Fruit fly (Drosophila melanogaster) whole organism, embryonic: ENCODE results near the gene Shawn.

ENCODE experiments used
- Awh ChIP-seq: fragments of 200-800 bp; sonication (Bioruptor generic); IDR thresholded peaks from 2 replicates; pipeline ENCODE4, ENCODE4 v1.3.6; 2022; ENCODE audit warnings: missing biosample characterization, missing genetic modification characterization
- CG10274 ChIP-seq: fragments of 200-800 bp; sonication (Bioruptor generic); optimal IDR thresholded peaks from 3 replicates; lab custom pipeline; 2017; ENCODE audit warnings: missing biosample characterization, mild to moderate bottlenecking, missing genetic modification characterization
- CG10321 ChIP-seq: fragments of 200-800 bp; sonication (Bioruptor generic); IDR thresholded peaks from 2 replicates; pipeline ENCODE4 v1.3.6; 2022; ENCODE audit warnings: missing biosample characterization, missing genetic modification characterization
- CG11504 ChIP-seq: fragments of 200-800 bp; sonication (Bioruptor generic); optimal IDR thresholded peaks from 3 replicates; lab custom pipeline; 2019; ENCODE audit warnings: missing biosample characterization, mild to moderate bottlenecking, missing genetic modification characterization, moderate library complexity
- CG11696 ChIP-seq: fragments of 200-800 bp; sonication (Bioruptor generic); IDR thresholded peaks from 2 replicates; pipeline ENCODE4 v1.3.6; 2022; ENCODE audit warnings: missing biosample characterization, missing genetic modification characterization
- CG12155 ChIP-seq: fragments of 200-800 bp; sonication (Bioruptor generic); optimal IDR thresholded peaks from 3 replicates; lab custom pipeline; 2016; ENCODE audit warnings: missing biosample characterization, missing genetic modification characterization
- CG13296 ChIP-seq: fragments of 200-800 bp; sonication (Bioruptor generic); optimal IDR thresholded peaks from 3 replicates; lab custom pipeline; 2018; ENCODE audit warnings: missing biosample characterization, mild to moderate bottlenecking, missing genetic modification characterization
- CG15011 ChIP-seq: fragments of 200-800 bp; sonication (Bioruptor generic); optimal IDR thresholded peaks from 3 replicates; lab custom pipeline; 2018; ENCODE audit warnings: missing biosample characterization, mild to moderate bottlenecking, missing genetic modification characterization
- CG1647 ChIP-seq: fragments of 200-800 bp; sonication (Bioruptor generic); optimal IDR thresholded peaks from 3 replicates; lab custom pipeline; 2016; ENCODE audit warnings: missing biosample characterization, missing genetic modification characterization
- CG17328 ChIP-seq: fragments of 200-800 bp; sonication (Bioruptor generic); IDR thresholded peaks from 2 replicates; pipeline ENCODE4 v1.3.6; 2022; ENCODE audit warnings: missing biosample characterization, missing genetic modification characterization
- CG17829 ChIP-seq: fragments of 200-800 bp; optimal IDR thresholded peaks from 2 replicates; lab custom pipeline; 2019; ENCODE audit warnings: missing biosample characterization, mild to moderate bottlenecking, missing genetic modification characterization, moderate library complexity
- CG18262 ChIP-seq: fragments of 200-800 bp; optimal IDR thresholded peaks from 3 replicates; lab custom pipeline; 2019; ENCODE audit warnings: missing biosample characterization, mild to moderate bottlenecking, missing genetic modification characterization, moderate library complexity
- CG18619 ChIP-seq: fragments of 200-800 bp; sonication (Bioruptor generic); optimal IDR thresholded peaks from 3 replicates; lab custom pipeline; 2017; ENCODE audit warnings: missing biosample characterization, mild to moderate bottlenecking, missing genetic modification characterization
- CG2120 ChIP-seq: fragments of 200-800 bp; sonication (Bioruptor generic); optimal IDR thresholded peaks from 3 replicates; lab custom pipeline; 2016; ENCODE audit warnings: missing biosample characterization, missing genetic modification characterization
- CG4404 ChIP-seq: fragments of 200-800 bp; sonication (Bioruptor generic); IDR thresholded peaks from 2 replicates; pipeline ENCODE4 v1.3.6; 2022; ENCODE audit warnings: missing biosample characterization, missing genetic modification characterization
- CG4707 ChIP-seq: fragments of 200-800 bp; sonication (Bioruptor generic); optimal IDR thresholded peaks from 2 replicates; lab custom pipeline; 2018; ENCODE audit warnings: missing biosample characterization, mild to moderate bottlenecking, missing genetic modification characterization, moderate library complexity
- CG4820 ChIP-seq: fragments of 200-800 bp; sonication (Bioruptor generic); optimal IDR thresholded peaks from 3 replicates; lab custom pipeline; 2016; ENCODE audit warnings: missing biosample characterization, missing genetic modification characterization
- CG5180 ChIP-seq: fragments of 200-800 bp; sonication (Bioruptor generic); optimal IDR thresholded peaks from 3 replicates; lab custom pipeline; 2017; ENCODE audit warnings: missing biosample characterization, missing genetic modification characterization, mild to moderate bottlenecking, moderate library complexity, missing genetic modification reagents
- CG6254 ChIP-seq: fragments of 200-800 bp; sonication (Bioruptor generic); optimal IDR thresholded peaks from 3 replicates; lab custom pipeline; 2017; ENCODE audit warnings: mild to moderate bottlenecking, missing biosample characterization, missing genetic modification reagents, missing genetic modification characterization
- CG7839 ChIP-seq: fragments of 200-800 bp; sonication (Bioruptor generic); optimal IDR thresholded peaks from 3 replicates; lab custom pipeline; 2018; ENCODE audit warnings: missing biosample characterization, mild to moderate bottlenecking, missing genetic modification characterization, moderate library complexity
- CG9817 ChIP-seq: fragments of 200-800 bp; sonication (Bioruptor generic); optimal IDR thresholded peaks from 2 replicates; lab custom pipeline; 2018; ENCODE audit warnings: missing biosample characterization, mild to moderate bottlenecking, missing genetic modification characterization, moderate library complexity
- CG9932 ChIP-seq: fragments of 200-800 bp; sonication (Bioruptor generic); IDR thresholded peaks from 2 replicates; pipeline ENCODE4 v1.3.6; 2022; ENCODE audit warnings: missing biosample characterization, missing genetic modification characterization
- D ChIP-seq, 2 experiments: fragments of 200-800 bp in 1 of 2; fragments of >200 bp in 1 of 2; sonication (Bioruptor generic) in 1 of 2; optimal IDR thresholded peaks; 2 replicates in 1 of 2; 3 replicates in 1 of 2; lab custom pipeline; 2017; ENCODE audit warnings: mild to moderate bottlenecking in 1 of 2, missing biosample characterization in 1 of 2, missing genetic modification characterization in 1 of 2, missing genetic modification reagents in 1 of 2
- Ets65A ChIP-seq: fragments of 200-800 bp; sonication (Bioruptor generic); peaks from one replicate; lab custom pipeline; 2016; ENCODE audit warnings: missing biosample characterization, missing genetic modification characterization
- Fer3 ChIP-seq: fragments of 200-800 bp; sonication (Bioruptor generic); optimal IDR thresholded peaks from 2 replicates; lab custom pipeline; 2018; ENCODE audit warnings: missing biosample characterization, mild to moderate bottlenecking, missing genetic modification characterization, moderate library complexity
- Hmr ChIP-seq: fragments of 200-800 bp; sonication (Bioruptor generic); optimal IDR thresholded peaks from 3 replicates; lab custom pipeline; 2017; ENCODE audit warnings: mild to moderate bottlenecking, missing biosample characterization, missing genetic modification reagents, missing genetic modification characterization
- Hsf ChIP-seq: fragments of 200-800 bp; sonication (Bioruptor generic); optimal IDR thresholded peaks from 3 replicates; lab custom pipeline; 2016; ENCODE audit warnings: missing biosample characterization, missing genetic modification characterization
- Max ChIP-seq: fragments of 200-800 bp; sonication (Bioruptor generic); optimal IDR thresholded peaks from 2 replicates; lab custom pipeline; 2016; ENCODE audit warnings: missing biosample characterization, mild to moderate bottlenecking, missing genetic modification characterization
- Neu2 ChIP-seq: fragments of 200-800 bp; sonication (Bioruptor generic); optimal IDR thresholded peaks from 3 replicates; lab custom pipeline; 2016; ENCODE audit warnings: missing biosample characterization, missing genetic modification characterization, borderline replicate concordance
- Nf-YB ChIP-seq: fragments of 200-800 bp; sonication (Bioruptor generic); optimal IDR thresholded peaks from 3 replicates; lab custom pipeline; 2019; ENCODE audit warnings: missing biosample characterization, mild to moderate bottlenecking, missing genetic modification characterization, moderate library complexity
- PHDP ChIP-seq: fragments of 200-800 bp; sonication (Bioruptor generic); optimal IDR thresholded peaks from 3 replicates; lab custom pipeline; 2018; ENCODE audit warnings: missing biosample characterization, mild to moderate bottlenecking, missing genetic modification characterization, moderate library complexity
- Poxn ChIP-seq: fragments of 200-800 bp; sonication (Bioruptor generic); IDR thresholded peaks from 2 replicates; pipeline ENCODE4 v1.3.6; 2022; ENCODE audit warnings: missing biosample characterization, missing genetic modification characterization
- Xbp1 ChIP-seq: fragments of 200-800 bp; sonication (Bioruptor generic); optimal IDR thresholded peaks from 3 replicates; lab custom pipeline; 2016; ENCODE audit warnings: missing biosample characterization, mild to moderate bottlenecking, missing genetic modification characterization
- ab ChIP-seq: fragments of 200-800 bp; sonication (Bioruptor generic); optimal IDR thresholded peaks from 2 replicates; lab custom pipeline; 2016; ENCODE audit warnings: missing biosample characterization, missing genetic modification characterization
- amos ChIP-seq: fragments of 200-800 bp; sonication (Bioruptor generic); IDR thresholded peaks from 2 replicates; pipeline ENCODE4 v1.3.6; 2022; ENCODE audit warnings: missing biosample characterization, missing genetic modification characterization; ENCODE audit not compliant: partially characterized antibody
- az2 ChIP-seq: fragments of 200-800 bp; sonication (Bioruptor generic); optimal IDR thresholded peaks from 3 replicates; lab custom pipeline; 2016; ENCODE audit warnings: missing biosample characterization, missing genetic modification characterization
- caup ChIP-seq: fragments of 200-800 bp; sonication (Bioruptor generic); optimal IDR thresholded peaks from 3 replicates; lab custom pipeline; 2017; ENCODE audit warnings: missing biosample characterization, mild to moderate bottlenecking, missing genetic modification characterization, moderate library complexity; ENCODE audit not compliant: severe bottlenecking
- chif ChIP-seq, 2 experiments: fragments of 200-800 bp; sonication (Bioruptor generic); optimal IDR thresholded peaks; 3 replicates each; lab custom pipeline; 2016; ENCODE audit warnings: missing biosample characterization in 2 of 2, missing genetic modification characterization in 2 of 2
- dpn ChIP-seq, 2 experiments: fragments of 200-800 bp; sonication (Bioruptor generic); optimal IDR thresholded peaks; 3 replicates each; lab custom pipeline; 2016; ENCODE audit warnings: missing biosample characterization in 2 of 2, missing genetic modification characterization in 2 of 2
- grau ChIP-seq: fragments of 200-800 bp; optimal IDR thresholded peaks from 3 replicates; lab custom pipeline; 2019; ENCODE audit warnings: missing biosample characterization, mild to moderate bottlenecking, missing genetic modification characterization, moderate library complexity
- hkb ChIP-seq, 2 experiments: fragments of 200-800 bp in 1 of 2; fragments of >200 bp in 1 of 2; sonication (Bioruptor generic) in 1 of 2; IDR thresholded peaks in 1 of 2; optimal IDR thresholded peaks in 1 of 2; 2 replicates each; pipeline versions ENCODE4 v1.3.6 to Lab custom; 2017 to 2022; ENCODE audit warnings: missing biosample characterization in 1 of 2, missing genetic modification characterization in 1 of 2
- lab ChIP-seq: fragments of 200-800 bp; sonication (Bioruptor generic); optimal IDR thresholded peaks from 3 replicates; lab custom pipeline; 2017; ENCODE audit warnings: missing biosample characterization, missing genetic modification characterization, mild to moderate bottlenecking, moderate library complexity, missing genetic modification reagents
- oc ChIP-seq: fragments of 200-800 bp; sonication (Bioruptor generic); optimal IDR thresholded peaks from 2 replicates; lab custom pipeline; 2018; ENCODE audit warnings: missing biosample characterization, mild to moderate bottlenecking, missing genetic modification characterization, moderate library complexity
- prd ChIP-seq, 3 experiments: fragments of >200 bp in 2 of 3; fragments of 200-800 bp in 1 of 3; sonication (Bioruptor generic) in 1 of 3; optimal IDR thresholded peaks in 2 of 3; IDR thresholded peaks in 1 of 3; 2 replicates in 2 of 3; 3 replicates in 1 of 3; pipeline versions ENCODE4 v1.3.6 to Lab custom; 2017 to 2022; ENCODE audit warnings: missing biosample characterization in 1 of 3, missing genetic modification characterization in 1 of 3
- sd ChIP-seq: fragments of 200-800 bp; sonication (Bioruptor generic); optimal IDR thresholded peaks from 3 replicates; lab custom pipeline; 2018; ENCODE audit warnings: missing biosample characterization, mild to moderate bottlenecking, missing genetic modification characterization, moderate library complexity
- vfl ChIP-seq: fragments of 200-800 bp; sonication (Bioruptor generic); optimal IDR thresholded peaks from 2 replicates; lab custom pipeline; 2016; ENCODE audit warnings: missing biosample characterization, missing genetic modification characterization
- zen ChIP-seq: fragments of 200-800 bp; sonication (Bioruptor generic); optimal IDR thresholded peaks from 3 replicates; lab custom pipeline; 2018; ENCODE audit warnings: missing biosample characterization, mild to moderate bottlenecking, missing genetic modification characterization, moderate library complexity

Gene Shawn

dm6 chrX:19663196-19663858 is 52.0 kb downstream of the Shawn start (continued):
- TF ChIP-seq PHDP (tag; lab: Kevin White, UChicago): peak; percentile 46
- peak; percentile 48 for TF ChIP-seq CG17829 (tag; lab: Kevin White, UChicago)
- no peak for TF ChIP-seq hkb (optimal IDR thresholded peaks at IDR 0.05; lab: Kevin White, UChicago)
- no peak for TF ChIP-seq hkb (GFP tag; IDR thresholded peaks at IDR 0.05; lab: Robert Waterston, UW)
- peak; percentile 4 for TF ChIP-seq CG9817
- TF ChIP-seq vfl (GFP tag; lab: Kevin White, UChicago): no peak
- TF ChIP-seq D (optimal IDR thresholded peaks at IDR 0.05; lab: Kevin White, UChicago): no peak
- peak; percentile 50 for TF ChIP-seq D (GFP tag; optimal IDR thresholded peaks at IDR 0.05; lab: Kevin White, UChicago)
- peak; percentile 40 for TF ChIP-seq CG6254 (GFP tag; lab: Kevin White, UChicago)
- TF ChIP-seq sd: peak; percentile 95
- peak; percentile 73 for TF ChIP-seq CG7839 (tag; lab: Kevin White, UChicago)
- TF ChIP-seq Neu2: no peak
- TF ChIP-seq Ets65A (GFP tag; lab: Kevin White, UChicago): peak; percentile 66
- peak; percentile 62 for TF ChIP-seq CG2120 (GFP tag; lab: Kevin White, UChicago)
- TF ChIP-seq CG13296: no peak
- peak in 1 of 2 experiments; percentile 3 for TF ChIP-seq chif (GFP tag; optimal IDR thresholded peaks at IDR 0.05; lab: Kevin White, UChicago)
- TF ChIP-seq caup: peak; percentile 10
- TF ChIP-seq prd (optimal IDR thresholded peaks at IDR 0.05; lab: Kevin White, UChicago): no peak
- 0 out of 3 replicates have a peak, but pooled peaks have one; percentile 16 for TF ChIP-seq prd (GFP tag; IDR thresholded peaks at IDR 0.05; lab: Robert Waterston, UW)
- TF ChIP-seq dpn (GFP tag; optimal IDR thresholded peaks at IDR 0.05; lab: Kevin White, UChicago): peak; percentile 14 to 38
- no peak for TF ChIP-seq CG11696 (GFP tag; lab: Robert Waterston, UW)
- TF ChIP-seq CG5180 (GFP tag; lab: Kevin White, UChicago): peak; percentile 27
- TF ChIP-seq CG10321 (GFP tag; lab: Robert Waterston, UW): no peak
- TF ChIP-seq ab (GFP tag; lab: Kevin White, UChicago): peak; percentile 4
- TF ChIP-seq CG9932 (GFP tag; lab: Robert Waterston, UW): 0 out of 2 replicates have a peak, but pooled peaks have one; percentile 4
- 0 out of 2 replicates have a peak, but pooled peaks have one; percentile 26 for TF ChIP-seq CG4404 (GFP tag; lab: Robert Waterston, UW)
- peak; percentile 25 for TF ChIP-seq CG10274 (GFP tag; lab: Kevin White, UChicago)
- TF ChIP-seq CG15011 (GFP tag; lab: Kevin White, UChicago): peak; percentile 57
- TF ChIP-seq zen (tag; lab: Kevin White, UChicago): peak; percentile 58
- peak; percentile 38 for TF ChIP-seq Xbp1 (GFP tag; lab: Kevin White, UChicago)
- peak; percentile 50 for TF ChIP-seq lab (GFP tag; lab: Kevin White, UChicago)
- peak; percentile 71 for TF ChIP-seq CG18619
- no peak for TF ChIP-seq Poxn (GFP tag; lab: Robert Waterston, UW)
- TF ChIP-seq Fer3 (tag; lab: Kevin White, UChicago): peak; percentile 44
- TF ChIP-seq CG4707 (GFP tag; lab: Kevin White, UChicago): peak; percentile 44
- peak; percentile 66 for TF ChIP-seq grau
- TF ChIP-seq az2 (GFP tag; lab: Kevin White, UChicago): peak; percentile 64
- peak; percentile 53 for TF ChIP-seq Hmr (GFP tag; lab: Kevin White, UChicago)
- TF ChIP-seq Max (GFP tag; lab: Kevin White, UChicago): peak; percentile 58
- no peak for TF ChIP-seq Nf-YB (GFP tag; lab: Kevin White, UChicago)
- TF ChIP-seq CG12155 (GFP tag; lab: Kevin White, UChicago): peak; percentile 2
- no peak for TF ChIP-seq CG17328 (GFP tag; lab: Robert Waterston, UW)
- TF ChIP-seq CG11504 (tag; lab: Kevin White, UChicago): peak; percentile 53
- TF ChIP-seq CG1647 (GFP tag; lab: Kevin White, UChicago): no peak
- TF ChIP-seq Awh (GFP tag; lab: Robert Waterston, UW): 0 out of 2 replicates have a peak, but pooled peaks have one; percentile 13
- TF ChIP-seq oc (tag; lab: Kevin White, UChicago): no peak
- no peak for TF ChIP-seq amos (GFP tag; lab: Robert Waterston, UW)
- peak; percentile 82 for TF ChIP-seq CG18262 (tag; lab: Kevin White, UChicago)
- peak; percentile 34 for TF ChIP-seq Hsf
- peak; percentile 16 for TF ChIP-seq CG4820 (GFP tag; lab: Kevin White, UChicago)
